Fruit fly (Drosophila melanogaster) whole organism, embryonic: Measurements from ENCODE around the gene DAAM.
A peak's percentile ranks its signal among the peaks of the same experiment; 100 is the strongest.

ENCODE experiments used
- Atf6 ChIP-seq: fragments of 200-800 bp; sonication (Bioruptor generic); IDR thresholded peaks from 2 replicates; pipeline ENCODE4 v1.3.6; 2022; ENCODE audit warnings: missing biosample characterization, missing genetic modification characterization
- CG10267 ChIP-seq: fragments of 200-800 bp; sonication (Bioruptor generic); optimal IDR thresholded peaks from 2 replicates; lab custom pipeline; 2018; ENCODE audit warnings: missing biosample characterization, mild to moderate bottlenecking, missing genetic modification characterization, moderate library complexity
- CG10366 ChIP-seq: fragments of 200-800 bp; sonication (Bioruptor generic); IDR thresholded peaks from 2 replicates; pipeline ENCODE4 v1.3.6; 2022; ENCODE audit warnings: missing biosample characterization, missing genetic modification characterization
- CG10565 ChIP-seq: fragments of 200-800 bp; sonication (Bioruptor generic); optimal IDR thresholded peaks from 3 replicates; lab custom pipeline; 2016; ENCODE audit warnings: missing biosample characterization, mild to moderate bottlenecking, missing genetic modification characterization
- CG11696 ChIP-seq: fragments of 200-800 bp; sonication (Bioruptor generic); IDR thresholded peaks from 2 replicates; pipeline ENCODE4 v1.3.6; 2022; ENCODE audit warnings: missing biosample characterization, missing genetic modification characterization
- CG12219 ChIP-seq: fragments of 200-800 bp; sonication (Bioruptor generic); optimal IDR thresholded peaks from 3 replicates; lab custom pipeline; 2018; ENCODE audit warnings: missing biosample characterization, mild to moderate bottlenecking, missing genetic modification characterization
- CG15269 ChIP-seq: fragments of 200-800 bp; sonication (Bioruptor generic); optimal IDR thresholded peaks from 2 replicates; lab custom pipeline; 2018; ENCODE audit warnings: missing biosample characterization, mild to moderate bottlenecking, missing genetic modification characterization, moderate library complexity
- CG16815 ChIP-seq: fragments of 200-800 bp; sonication (Bioruptor generic); optimal IDR thresholded peaks from 3 replicates; lab custom pipeline; 2017; ENCODE audit warnings: missing biosample characterization, mild to moderate bottlenecking, missing genetic modification characterization
- CG18262 ChIP-seq: fragments of 200-800 bp; optimal IDR thresholded peaks from 3 replicates; lab custom pipeline; 2019; ENCODE audit warnings: missing biosample characterization, mild to moderate bottlenecking, missing genetic modification characterization, moderate library complexity
- CG18764 ChIP-seq: fragments of 200-800 bp; sonication (Bioruptor generic); optimal IDR thresholded peaks from 3 replicates; lab custom pipeline; 2016; ENCODE audit warnings: missing biosample characterization, missing genetic modification characterization
- CG2889 ChIP-seq: fragments of 200-800 bp; sonication (Bioruptor generic); IDR thresholded peaks from 3 replicates; pipeline ENCODE4 v1.3.6; 2022; ENCODE audit warnings: missing biosample characterization, missing genetic modification characterization
- CG31224 ChIP-seq: fragments of 200-800 bp; sonication (Bioruptor generic); IDR thresholded peaks from 2 replicates; pipeline ENCODE4 v1.3.6; 2022; ENCODE audit warnings: missing biosample characterization, missing genetic modification characterization
- CG32772 ChIP-seq: fragments of 200-800 bp; sonication (Bioruptor generic); IDR thresholded peaks from 2 replicates; pipeline ENCODE4 v1.3.6; 2022; ENCODE audit warnings: missing biosample characterization, missing genetic modification characterization
- CG34224 ChIP-seq: fragments of 200-800 bp; sonication (Bioruptor generic); IDR thresholded peaks from 3 replicates; pipeline ENCODE4 v1.3.6; 2022; ENCODE audit warnings: missing biosample characterization, missing genetic modification characterization; ENCODE audit not compliant: partially characterized antibody
- CG6254 ChIP-seq: fragments of 200-800 bp; sonication (Bioruptor generic); optimal IDR thresholded peaks from 3 replicates; lab custom pipeline; 2017; ENCODE audit warnings: mild to moderate bottlenecking, missing biosample characterization, missing genetic modification reagents, missing genetic modification characterization
- CG6813 ChIP-seq: fragments of 200-800 bp; sonication (Bioruptor generic); optimal IDR thresholded peaks from 2 replicates; lab custom pipeline; 2017; ENCODE audit warnings: missing biosample characterization, missing genetic modification characterization, mild to moderate bottlenecking, moderate library complexity, missing genetic modification reagents
- CG7786 ChIP-seq: fragments of 200-800 bp; sonication (Bioruptor generic); optimal IDR thresholded peaks from 2 replicates; lab custom pipeline; 2016; ENCODE audit warnings: missing biosample characterization, missing genetic modification characterization
- CG8944 ChIP-seq: fragments of 200-800 bp; sonication (Bioruptor generic); optimal IDR thresholded peaks from 3 replicates; lab custom pipeline; 2016; ENCODE audit warnings: missing biosample characterization, missing genetic modification characterization
- CG9817 ChIP-seq: fragments of 200-800 bp; sonication (Bioruptor generic); optimal IDR thresholded peaks from 2 replicates; lab custom pipeline; 2018; ENCODE audit warnings: missing biosample characterization, mild to moderate bottlenecking, missing genetic modification characterization, moderate library complexity
- D19A ChIP-seq: fragments of 200-800 bp; optimal IDR thresholded peaks from 3 replicates; lab custom pipeline; 2019; ENCODE audit warnings: missing biosample characterization, mild to moderate bottlenecking, missing genetic modification characterization, moderate library complexity
- Dp ChIP-seq: fragments of 200-800 bp; sonication (Bioruptor generic); optimal IDR thresholded peaks from 2 replicates; lab custom pipeline; 2018; ENCODE audit warnings: missing biosample characterization, mild to moderate bottlenecking, missing genetic modification characterization, moderate library complexity
- Ets65A ChIP-seq: fragments of 200-800 bp; sonication (Bioruptor generic); peaks from one replicate; lab custom pipeline; 2016; ENCODE audit warnings: missing biosample characterization, missing genetic modification characterization
- HHEX ChIP-seq: fragments of 200-800 bp; sonication (Bioruptor generic); optimal IDR thresholded peaks from 3 replicates; lab custom pipeline; 2017; ENCODE audit warnings: missing biosample characterization, mild to moderate bottlenecking, missing genetic modification characterization, missing genetic modification reagents
- Hey ChIP-seq: fragments of 200-800 bp; sonication (Bioruptor generic); optimal IDR thresholded peaks from 3 replicates; lab custom pipeline; 2018; ENCODE audit warnings: missing biosample characterization, mild to moderate bottlenecking, missing genetic modification characterization
- HmgZ ChIP-seq: fragments of 200-800 bp; sonication (Bioruptor generic); optimal IDR thresholded peaks from 2 replicates; lab custom pipeline; 2018; ENCODE audit warnings: missing biosample characterization, mild to moderate bottlenecking, missing genetic modification characterization
- Hr51 ChIP-seq, 2 experiments: fragments of 200-800 bp; sonication (Bioruptor generic); optimal IDR thresholded peaks; 2 replicates in 1 of 2; 3 replicates in 1 of 2; lab custom pipeline; 2016 to 2018; ENCODE audit warnings: missing biosample characterization in 2 of 2, missing genetic modification characterization in 2 of 2, mild to moderate bottlenecking in 1 of 2, moderate library complexity in 1 of 2
- Hsf ChIP-seq: fragments of 200-800 bp; sonication (Bioruptor generic); optimal IDR thresholded peaks from 3 replicates; lab custom pipeline; 2016; ENCODE audit warnings: missing biosample characterization, missing genetic modification characterization
- Mrtf ChIP-seq: fragments of 200-800 bp; sonication (Bioruptor generic); IDR thresholded peaks from 3 replicates; pipeline ENCODE4 v1.3.6; 2022; ENCODE audit warnings: missing biosample characterization, missing genetic modification characterization
- Neu2 ChIP-seq: fragments of 200-800 bp; sonication (Bioruptor generic); optimal IDR thresholded peaks from 3 replicates; lab custom pipeline; 2016; ENCODE audit warnings: missing biosample characterization, missing genetic modification characterization, borderline replicate concordance
- Nf-YB ChIP-seq: fragments of 200-800 bp; sonication (Bioruptor generic); optimal IDR thresholded peaks from 3 replicates; lab custom pipeline; 2019; ENCODE audit warnings: missing biosample characterization, mild to moderate bottlenecking, missing genetic modification characterization, moderate library complexity
- Sry-δ ChIP-seq: fragments of 200-800 bp; sonication (Bioruptor generic); optimal IDR thresholded peaks from 2 replicates; lab custom pipeline; 2016; ENCODE audit warnings: missing biosample characterization, missing genetic modification characterization
- abd-A ChIP-seq: fragments of 200-800 bp; sonication (Bioruptor generic); optimal IDR thresholded peaks from 3 replicates; lab custom pipeline; 2019; ENCODE audit warnings: missing biosample characterization, mild to moderate bottlenecking, missing genetic modification characterization, moderate library complexity
- az2 ChIP-seq: fragments of 200-800 bp; sonication (Bioruptor generic); optimal IDR thresholded peaks from 3 replicates; lab custom pipeline; 2016; ENCODE audit warnings: missing biosample characterization, missing genetic modification characterization
- cato ChIP-seq: fragments of 200-800 bp; sonication (Bioruptor generic); optimal IDR thresholded peaks from 2 replicates; lab custom pipeline; 2016; ENCODE audit warnings: missing biosample characterization, missing genetic modification characterization, borderline replicate concordance
- chn ChIP-seq: fragments of 200-800 bp; sonication (Bioruptor generic); optimal IDR thresholded peaks from 2 replicates; lab custom pipeline; 2016; ENCODE audit warnings: missing biosample characterization, missing genetic modification characterization
- en ChIP-seq: fragments of 200-800 bp; sonication (Bioruptor generic); optimal IDR thresholded peaks from 2 replicates; lab custom pipeline; 2016; ENCODE audit warnings: missing biosample characterization, missing genetic modification characterization
- fru ChIP-seq: fragments of >200 bp; optimal IDR thresholded peaks from 2 replicates; lab custom pipeline; 2017
- gcm ChIP-seq: fragments of 200-800 bp; sonication (Bioruptor generic); optimal IDR thresholded peaks from 2 replicates; lab custom pipeline; 2019; ENCODE audit warnings: missing biosample characterization, mild to moderate bottlenecking, missing genetic modification characterization, moderate library complexity
- gro ChIP-seq: fragments of 200-800 bp; sonication (Bioruptor generic); optimal IDR thresholded peaks from 2 replicates; lab custom pipeline; 2016; ENCODE audit warnings: missing biosample characterization, missing genetic modification characterization
- gt ChIP-seq: fragments of 200-800 bp; sonication (Bioruptor generic); IDR thresholded peaks from 2 replicates; pipeline ENCODE4 v1.3.6; 2022; ENCODE audit warnings: missing biosample characterization, missing genetic modification characterization
- jumu ChIP-seq: fragments of 200-800 bp; sonication (Bioruptor generic); optimal IDR thresholded peaks from 3 replicates; lab custom pipeline; 2016; ENCODE audit warnings: missing biosample characterization, missing genetic modification characterization
- kay ChIP-seq: fragments of 200-800 bp; sonication (Bioruptor generic); optimal IDR thresholded peaks from 2 replicates; lab custom pipeline; 2016; ENCODE audit warnings: missing biosample characterization, missing genetic modification characterization
- klu ChIP-seq: fragments of 200-800 bp; sonication (Bioruptor generic); IDR thresholded peaks from 2 replicates; pipeline ENCODE4 v1.3.6; 2022; ENCODE audit warnings: missing biosample characterization, missing genetic modification characterization
- p53 ChIP-seq: fragments of 200-800 bp; sonication (Bioruptor generic); optimal IDR thresholded peaks from 2 replicates; lab custom pipeline; 2016; ENCODE audit warnings: missing biosample characterization, missing genetic modification characterization
- pros ChIP-seq: fragments of 200-800 bp; sonication (Bioruptor generic); optimal IDR thresholded peaks from 3 replicates; lab custom pipeline; 2019; ENCODE audit warnings: missing biosample characterization, mild to moderate bottlenecking, missing genetic modification characterization, moderate library complexity
- salm ChIP-seq: fragments of 200-800 bp; sonication (Bioruptor generic); optimal IDR thresholded peaks from 2 replicates; lab custom pipeline; 2018; ENCODE audit warnings: missing biosample characterization, mild to moderate bottlenecking, missing genetic modification characterization
- slou ChIP-seq: fragments of 200-800 bp; sonication (Bioruptor generic); optimal IDR thresholded peaks from 3 replicates; lab custom pipeline; 2016; ENCODE audit warnings: missing biosample characterization, missing genetic modification characterization
- slp2 ChIP-seq: fragments of 200-800 bp; sonication (Bioruptor generic); optimal IDR thresholded peaks from 2 replicates; lab custom pipeline; 2016; ENCODE audit warnings: missing biosample characterization, missing genetic modification characterization
- vfl ChIP-seq: fragments of 200-800 bp; sonication (Bioruptor generic); optimal IDR thresholded peaks from 2 replicates; lab custom pipeline; 2016; ENCODE audit warnings: missing biosample characterization, missing genetic modification characterization
- vvl ChIP-seq: fragments of 200-800 bp; sonication (Bioruptor generic); IDR thresholded peaks from 2 replicates; pipeline ENCODE4 v1.3.6; 2022; ENCODE audit warnings: missing biosample characterization, missing genetic modification characterization
- yki ChIP-seq: fragments of >200 bp; optimal IDR thresholded peaks from 3 replicates; lab custom pipeline; 2018
- zen2 ChIP-seq: fragments of 200-800 bp; sonication (Bioruptor generic); IDR thresholded peaks from 3 replicates; pipeline ENCODE4 v1.3.6; 2022; ENCODE audit warnings: missing biosample characterization, missing genetic modification characterization; ENCODE audit not compliant: partially characterized antibody
- zf30C ChIP-seq: fragments of 200-800 bp; sonication (Bioruptor generic); optimal IDR thresholded peaks from 3 replicates; lab custom pipeline; 2018; ENCODE audit warnings: missing biosample characterization, mild to moderate bottlenecking, missing genetic modification characterization

Gene DAAM

dm6 chrX:1341944-1342392 is 19.8 kb upstream of the DAAM start, which contains the start of gene Naa30A (continued):
- TF ChIP-seq zen2 (GFP tag; lab: Robert Waterston, UW) = peak; percentile 87
- TF ChIP-seq CG10366 = no peak
- TF ChIP-seq CG32772 (GFP tag; lab: Robert Waterston, UW) = no peak
- TF ChIP-seq HHEX (GFP tag; lab: Kevin White, UChicago) = no peak
- TF ChIP-seq Hey (tag; lab: Kevin White, UChicago) = no peak
- no peak for TF ChIP-seq vfl (GFP tag; lab: Kevin White, UChicago)
- peak; percentile 96 for TF ChIP-seq CG34224 (GFP tag; lab: Robert Waterston, UW)
- no peak for TF ChIP-seq salm (tag; lab: Kevin White, UChicago)
- no peak for TF ChIP-seq CG2889 (GFP tag; lab: Robert Waterston, UW)
- TF ChIP-seq CG12219 = no peak
- TF ChIP-seq chn (GFP tag; lab: Kevin White, UChicago) = no peak
- TF ChIP-seq Hsf (GFP tag; lab: Kevin White, UChicago) = no peak
- no peak for TF ChIP-seq pros
- TF ChIP-seq Mrtf (GFP tag; lab: Robert Waterston, UW) = no peak
- TF ChIP-seq gcm (GFP tag; lab: Kevin White, UChicago) = no peak
- peak; percentile 42 for TF ChIP-seq Dp
- TF ChIP-seq D19A (tag; lab: Kevin White, UChicago) = no peak
- TF ChIP-seq vvl (GFP tag; lab: Robert Waterston, UW) = no peak
- TF ChIP-seq Hr51 (GFP tag; optimal IDR thresholded peaks at IDR 0.05; lab: Kevin White, UChicago) = peak in 1 of 2 experiments; percentile 17
- no peak for TF ChIP-seq slou (GFP tag; lab: Kevin White, UChicago)
- TF ChIP-seq p53 (GFP tag; lab: Kevin White, UChicago) = no peak
- TF ChIP-seq en (GFP tag; lab: Kevin White, UChicago) = no peak
- TF ChIP-seq CG18764 = no peak
- TF ChIP-seq CG10565 (GFP tag; lab: Kevin White, UChicago) = no peak
- TF ChIP-seq CG7786 (GFP tag; lab: Kevin White, UChicago) = no peak
- no peak for TF ChIP-seq Ets65A (GFP tag; lab: Kevin White, UChicago)
- TF ChIP-seq CG9817 = no peak
- no peak for TF ChIP-seq jumu (GFP tag; lab: Kevin White, UChicago)
- TF ChIP-seq cato (GFP tag; lab: Kevin White, UChicago) = no peak
- no peak for TF ChIP-seq CG11696 (GFP tag; lab: Robert Waterston, UW)
- peak; percentile 42 for TF ChIP-seq HmgZ (tag; lab: Kevin White, UChicago)
- TF ChIP-seq CG6813 (GFP tag; lab: Kevin White, UChicago) = no peak
- no peak for TF ChIP-seq gro
- TF ChIP-seq kay (GFP tag; lab: Kevin White, UChicago) = no peak
- TF ChIP-seq klu (GFP tag; lab: Robert Waterston, UW) = no peak
- no peak for TF ChIP-seq CG6254 (GFP tag; lab: Kevin White, UChicago)
- no peak for TF ChIP-seq yki
- no peak for TF ChIP-seq Atf6
- TF ChIP-seq slp2 (GFP tag; lab: Kevin White, UChicago) = no peak
- TF ChIP-seq CG31224 = no peak
- TF ChIP-seq Sry-δ (GFP tag; lab: Kevin White, UChicago) = peak; percentile 63
- no peak for TF ChIP-seq abd-A (tag; lab: Kevin White, UChicago)
- TF ChIP-seq CG8944 = no peak
- no peak for TF ChIP-seq zf30C (GFP tag; lab: Kevin White, UChicago)
- no peak for TF ChIP-seq gt
- TF ChIP-seq CG15269 (tag; lab: Kevin White, UChicago) = no peak
- TF ChIP-seq az2 (GFP tag; lab: Kevin White, UChicago) = no peak
- peak; percentile 16 for TF ChIP-seq CG18262 (tag; lab: Kevin White, UChicago)
- no peak for TF ChIP-seq Nf-YB
- TF ChIP-seq CG16815 (GFP tag; lab: Kevin White, UChicago) = no peak
- no peak for TF ChIP-seq Neu2 (GFP tag; lab: Kevin White, UChicago)
- no peak for TF ChIP-seq fru (lab: Kevin White, UChicago)
- TF ChIP-seq CG10267 = peak; percentile 34
